Fruit fly (Drosophila melanogaster) whole organism, adult: ENCODE data around the gene CG9727.

ENCODE experiments used
- CG11617 ChIP-seq: fragments of 200-800 bp; sonication (Bioruptor generic); optimal IDR thresholded peaks from 2 replicates; lab custom pipeline; 2017; ENCODE audit warnings: mild to moderate bottlenecking, missing biosample characterization, missing genetic modification reagents, missing genetic modification characterization
- CG1620 ChIP-seq: fragments of 200-800 bp; sonication (Bioruptor generic); optimal IDR thresholded peaks from 2 replicates; lab custom pipeline; 2016; ENCODE audit warnings: missing biosample characterization, missing genetic modification characterization
- CG33017 ChIP-seq: fragments of 200-800 bp; sonication (Bioruptor generic); optimal IDR thresholded peaks from 2 replicates; lab custom pipeline; 2018; ENCODE audit warnings: missing biosample characterization, mild to moderate bottlenecking, missing genetic modification characterization, moderate library complexity
- CG7045 ChIP-seq: fragments of 200-800 bp; sonication (Bioruptor generic); optimal IDR thresholded peaks from 2 replicates; lab custom pipeline; 2017; ENCODE audit warnings: missing biosample characterization, mild to moderate bottlenecking, missing genetic modification characterization
- Clk ChIP-seq: fragments of 200-800 bp; sonication (Bioruptor generic); optimal IDR thresholded peaks from 2 replicates; lab custom pipeline; 2017; ENCODE audit warnings: missing biosample characterization, missing genetic modification characterization
- Hr96 ChIP-seq: fragments of 200-800 bp; sonication (Bioruptor generic); optimal IDR thresholded peaks from 2 replicates; lab custom pipeline; 2016; ENCODE audit warnings: missing biosample characterization, missing genetic modification characterization
- Mnt ChIP-seq: fragments of 200-800 bp; sonication (Bioruptor generic); optimal IDR thresholded peaks from 2 replicates; lab custom pipeline; 2016; ENCODE audit warnings: missing biosample characterization, mild to moderate bottlenecking, missing genetic modification characterization
- kay ChIP-seq: fragments of 200-800 bp; sonication (Bioruptor generic); peaks from one replicate; lab custom pipeline; 2016; ENCODE audit warnings: missing biosample characterization, missing genetic modification characterization, borderline replicate concordance
- toe ChIP-seq: fragments of 200-800 bp; sonication (Bioruptor generic); optimal IDR thresholded peaks from 2 replicates; lab custom pipeline; 2016; ENCODE audit warnings: missing biosample characterization, missing genetic modification characterization

DNA sequence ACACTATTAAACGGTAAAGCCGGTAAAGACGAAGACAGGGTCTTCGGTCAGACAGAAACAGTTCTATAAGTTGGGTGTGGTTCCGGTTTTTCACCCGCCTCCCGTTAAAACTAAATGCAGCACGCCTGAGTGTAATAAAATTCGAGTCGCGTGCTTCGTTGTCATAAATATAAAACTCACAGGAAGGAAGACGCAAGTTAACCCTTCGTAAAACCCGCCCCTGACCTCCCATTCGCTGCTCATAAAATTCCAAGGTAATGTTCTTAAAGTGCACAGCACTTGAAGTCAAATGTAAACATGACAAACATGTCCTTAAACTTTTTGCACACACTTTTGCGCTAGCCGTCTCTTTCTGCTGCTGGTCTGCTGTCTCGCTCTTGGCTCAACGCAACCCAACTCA is 35.2 kb downstream of the CG9727 start:
- TF ChIP-seq kay (GFP tag; lab: Kevin White, UChicago) (no peak), Hr96 (GFP tag; lab: Kevin White, UChicago) (no peak), CG7045 (GFP tag; lab: Kevin White, UChicago) (no peak), CG11617 (GFP tag; lab: Kevin White, UChicago) (no peak), Clk (GFP tag; lab: Kevin White, UChicago) (no peak), CG1620 (GFP tag; lab: Kevin White, UChicago) (no peak), toe (GFP tag; lab: Kevin White, UChicago) (no peak), Mnt (GFP tag; lab: Kevin White, UChicago) (no peak), CG33017 (tag; lab: Kevin White, UChicago) (no peak)
